Worm (Caenorhabditis elegans): Measurements from ENCODE around the gene psa-3.

ce11 chrX:15379882-15380281, 27.8 kb upstream of the psa-3 start:
- TF ChIP-seq flt-1 (GFP tag; IDR thresholded peaks at IDR 0.05) (no peak), ztf-29 (GFP tag; IDR thresholded peaks at IDR 0.05) (no peak), cog-1 (tag; optimal IDR thresholded peaks at IDR 0.05) (no peak), tab-1 (GFP tag; IDR thresholded peaks at IDR 0.05) (no peak), klf-2 (GFP tag; conservative IDR thresholded peaks at IDR 0.05) (no peak)

Data from whole organism, midembryonic.